Fruit fly (Drosophila melanogaster) whole organism, adult: ENCODE results near the gene Dyro.

Experiments
- CG11617 ChIP-seq: fragments of 200-800 bp; sonication (Bioruptor generic); optimal IDR thresholded peaks from 2 replicates; lab custom pipeline; 2017; ENCODE audit warnings: mild to moderate bottlenecking, missing biosample characterization, missing genetic modification reagents, missing genetic modification characterization
- CG12768 ChIP-seq: fragments of 200-800 bp; sonication (Bioruptor generic); optimal IDR thresholded peaks from 2 replicates; lab custom pipeline; 2017; ENCODE audit warnings: missing biosample characterization, missing genetic modification characterization, mild to moderate bottlenecking, moderate library complexity, missing genetic modification reagents
- CG14711 ChIP-seq: fragments of 200-800 bp; sonication (Bioruptor generic); optimal IDR thresholded peaks from 2 replicates; lab custom pipeline; 2018; ENCODE audit warnings: missing biosample characterization, mild to moderate bottlenecking, missing genetic modification characterization, moderate library complexity
- CG1620 ChIP-seq: fragments of 200-800 bp; sonication (Bioruptor generic); optimal IDR thresholded peaks from 2 replicates; lab custom pipeline; 2016; ENCODE audit warnings: missing biosample characterization, missing genetic modification characterization
- CG33017 ChIP-seq: fragments of 200-800 bp; sonication (Bioruptor generic); optimal IDR thresholded peaks from 2 replicates; lab custom pipeline; 2018; ENCODE audit warnings: missing biosample characterization, mild to moderate bottlenecking, missing genetic modification characterization, moderate library complexity
- CG5204 ChIP-seq: fragments of 200-800 bp; sonication (Bioruptor generic); optimal IDR thresholded peaks from 2 replicates; lab custom pipeline; 2016; ENCODE audit warnings: missing biosample characterization, missing genetic modification characterization
- CG7045 ChIP-seq: fragments of 200-800 bp; sonication (Bioruptor generic); optimal IDR thresholded peaks from 2 replicates; lab custom pipeline; 2017; ENCODE audit warnings: missing biosample characterization, mild to moderate bottlenecking, missing genetic modification characterization
- CG7101 ChIP-seq: fragments of 200-800 bp; sonication (Bioruptor generic); optimal IDR thresholded peaks from 2 replicates; lab custom pipeline; 2018; ENCODE audit warnings: missing biosample characterization, mild to moderate bottlenecking, missing genetic modification characterization, moderate library complexity
- Clk ChIP-seq: fragments of 200-800 bp; sonication (Bioruptor generic); optimal IDR thresholded peaks from 2 replicates; lab custom pipeline; 2017; ENCODE audit warnings: missing biosample characterization, missing genetic modification characterization
- Crg-1 ChIP-seq: fragments of 200-800 bp; sonication (Bioruptor generic); optimal IDR thresholded peaks from 2 replicates; lab custom pipeline; 2016; ENCODE audit warnings: missing biosample characterization, missing genetic modification characterization
- Hr96 ChIP-seq: fragments of 200-800 bp; sonication (Bioruptor generic); optimal IDR thresholded peaks from 2 replicates; lab custom pipeline; 2016; ENCODE audit warnings: missing biosample characterization, missing genetic modification characterization
- Mnt ChIP-seq: fragments of 200-800 bp; sonication (Bioruptor generic); optimal IDR thresholded peaks from 2 replicates; lab custom pipeline; 2016; ENCODE audit warnings: missing biosample characterization, mild to moderate bottlenecking, missing genetic modification characterization
- bab1 ChIP-seq: fragments of 200-800 bp; sonication (Bioruptor generic); optimal IDR thresholded peaks from 3 replicates; lab custom pipeline; 2019; ENCODE audit warnings: missing biosample characterization, mild to moderate bottlenecking, missing genetic modification characterization, moderate library complexity
- cic ChIP-seq: fragments of 200-800 bp; sonication (Bioruptor generic); optimal IDR thresholded peaks from 2 replicates; lab custom pipeline; 2017; ENCODE audit warnings: missing biosample characterization, mild to moderate bottlenecking, missing genetic modification characterization, moderate library complexity
- cnc ChIP-seq, 2 experiments: fragments of >200 bp; optimal IDR thresholded peaks; 2 replicates each; lab custom pipeline; 2017
- kay ChIP-seq: fragments of 200-800 bp; sonication (Bioruptor generic); peaks from one replicate; lab custom pipeline; 2016; ENCODE audit warnings: missing biosample characterization, missing genetic modification characterization, borderline replicate concordance
- ovo ChIP-seq: fragments of 200-800 bp; sonication (Bioruptor generic); optimal IDR thresholded peaks from 2 replicates; lab custom pipeline; 2016; ENCODE audit warnings: missing biosample characterization, missing genetic modification characterization
- pad ChIP-seq: fragments of 200-800 bp; sonication (Bioruptor generic); optimal IDR thresholded peaks from 3 replicates; lab custom pipeline; 2017; ENCODE audit warnings: missing biosample characterization, missing genetic modification characterization, mild to moderate bottlenecking, moderate library complexity, missing genetic modification reagents
- tj ChIP-seq: fragments of 200-800 bp; sonication (Bioruptor generic); optimal IDR thresholded peaks from 3 replicates; lab custom pipeline; 2017; ENCODE audit warnings: missing biosample characterization, mild to moderate bottlenecking, missing genetic modification characterization, moderate library complexity
- toe ChIP-seq: fragments of 200-800 bp; sonication (Bioruptor generic); optimal IDR thresholded peaks from 2 replicates; lab custom pipeline; 2016; ENCODE audit warnings: missing biosample characterization, missing genetic modification characterization

Gene Dyro

dm6 chr3L:11307032-11307356 lies 11.3 kb upstream of the Dyro start:
- TF ChIP-seq CG7101 (tag; lab: Kevin White, UChicago) (no peak), CG5204 (no peak), tj (GFP tag; lab: Kevin White, UChicago) (no peak), kay (no peak), pad (GFP tag; lab: Kevin White, UChicago) (no peak), CG12768 (no peak), Hr96 (no peak)

- no peak for TF ChIP-seq bab1 (GFP tag; lab: Kevin White, UChicago)
- TF ChIP-seq cic (GFP tag; lab: Kevin White, UChicago), result no peak
- no peak for TF ChIP-seq ovo
Observed at dm6 chr3L:11306145-11307031, 10.7 kb upstream of the Dyro start.

dm6 chr3L:11305316-11305715 lies 9.6 kb upstream of the Dyro start:
- no peak for TF ChIP-seq CG5204
- TF ChIP-seq cic (GFP tag; lab: Kevin White, UChicago), result no peak
- no peak for TF ChIP-seq CG1620 (GFP tag; lab: Kevin White, UChicago)
- no peak for TF ChIP-seq CG11617 (GFP tag; lab: Kevin White, UChicago)
- no peak for TF ChIP-seq CG33017 (tag; lab: Kevin White, UChicago)
- no peak for TF ChIP-seq CG12768
- no peak for TF ChIP-seq Mnt (GFP tag; lab: Kevin White, UChicago)
- TF ChIP-seq pad (GFP tag; lab: Kevin White, UChicago), result no peak
- TF ChIP-seq CG7101 (tag; lab: Kevin White, UChicago), result no peak
- no peak for TF ChIP-seq CG7045 (GFP tag; lab: Kevin White, UChicago)
- no peak for TF ChIP-seq bab1 (GFP tag; lab: Kevin White, UChicago)
- TF ChIP-seq kay, result no peak

dm6 chr3L:11303414-11304205 lies 7.9 kb upstream of the Dyro start:
- TF ChIP-seq CG11617 (GFP tag; lab: Kevin White, UChicago) (no peak), pad (GFP tag; lab: Kevin White, UChicago) (no peak), Clk (GFP tag; lab: Kevin White, UChicago) (no peak), CG7045 (GFP tag; lab: Kevin White, UChicago) (no peak), CG7101 (tag; lab: Kevin White, UChicago) (no peak), CG5204 (no peak)

dm6 chr3L:11302906-11303305 lies 7.2 kb upstream of the Dyro start:
- TF ChIP-seq Clk (GFP tag; lab: Kevin White, UChicago) (no peak), toe (GFP tag; lab: Kevin White, UChicago) (no peak), Crg-1 (GFP tag; lab: Kevin White, UChicago) (no peak), tj (GFP tag; lab: Kevin White, UChicago) (no peak), CG33017 (tag; lab: Kevin White, UChicago) (no peak), CG7101 (tag; lab: Kevin White, UChicago) (no peak), ovo (no peak), bab1 (GFP tag; lab: Kevin White, UChicago) (no peak), CG11617 (GFP tag; lab: Kevin White, UChicago) (no peak), cic (GFP tag; lab: Kevin White, UChicago) (no peak), Hr96 (no peak), kay (no peak), CG7045 (GFP tag; lab: Kevin White, UChicago) (no peak), cnc (optimal IDR thresholded peaks at IDR 0.05; lab: Kevin White, UChicago) (no peak)

dm6 chr3L:11299216-11299615 lies 3.5 kb upstream of the Dyro start:
- TF ChIP-seq tj (GFP tag; lab: Kevin White, UChicago), result no peak
- no peak for TF ChIP-seq CG7101 (tag; lab: Kevin White, UChicago)

- TF ChIP-seq CG1620 (GFP tag; lab: Kevin White, UChicago) (no peak), tj (GFP tag; lab: Kevin White, UChicago) (peak; percentile 95), kay (no peak), CG14711 (tag; lab: Kevin White, UChicago) (peak; percentile 72), cic (GFP tag; lab: Kevin White, UChicago) (no peak), bab1 (GFP tag; lab: Kevin White, UChicago) (peak; percentile 33), CG33017 (tag; lab: Kevin White, UChicago) (peak; percentile 15), Mnt (GFP tag; lab: Kevin White, UChicago) (no peak), CG7101 (tag; lab: Kevin White, UChicago) (peak; percentile 43), CG7045 (GFP tag; lab: Kevin White, UChicago) (peak; percentile 63)
Observed at dm6 chr3L:11298371-11299070, 2.8 kb upstream of the Dyro start.
